Worm (Caenorhabditis elegans) whole organism, young adult: ENCODE measurements around the gene unc-33.

ENCODE experiments used
- ama-1 ChIP-seq, 3 experiments: fragments of 150-350 bp in 1 of 3; sonication (generic microtip) in 2 of 3; optimal IDR thresholded peaks; 2 replicates each; lab custom pipeline; 2014 to 2018; ENCODE audit warnings: missing biosample characterization in 2 of 3, missing genetic modification characterization in 2 of 3, missing genetic modification reagents in 2 of 3
- ceh-58 ChIP-seq: fragments of 200-800 bp; sonication (Bioruptor generic); IDR thresholded peaks from 2 replicates; pipeline ENCODE4 v1.3.6; 2022; ENCODE audit warnings: missing genetic modification characterization, missing compliant biosample characterization
- hmg-1.2 ChIP-seq: fragments of 200-800 bp; sonication (Bioruptor generic); IDR thresholded peaks from 2 replicates; pipeline ENCODE4 v1.3.6; 2022; ENCODE audit warnings: missing genetic modification reagents, missing genetic modification characterization, missing compliant biosample characterization
- lin-35 ChIP-seq, 3 experiments: fragments of 150-350 bp in 2 of 3; sonication (generic microtip) in 1 of 3; optimal IDR thresholded peaks; 2 replicates each; lab custom pipeline; 2014 to 2018; ENCODE audit warnings: missing biosample characterization in 3 of 3, missing genetic modification characterization in 3 of 3, missing genetic modification reagents in 3 of 3
- nfya-1 ChIP-seq: sonication (generic microtip); optimal IDR thresholded peaks from 2 replicates; lab custom pipeline; 2017; ENCODE audit warnings: antibody characterized with exemption, missing compliant biosample characterization, missing genetic modification characterization, borderline replicate concordance; ENCODE audit not compliant: insufficient read depth
- nhr-27 ChIP-seq: fragments of 200-800 bp; sonication (Bioruptor generic); optimal IDR thresholded peaks from 2 replicates; lab custom pipeline; 2018; ENCODE audit warnings: mild to moderate bottlenecking, missing genetic modification characterization, moderate library complexity, missing compliant biosample characterization
- nhr-90 ChIP-seq: sonication (generic microtip); optimal IDR thresholded peaks from 2 replicates; lab custom pipeline; 2016; ENCODE audit warnings: missing genotype, mild to moderate bottlenecking, missing genetic modification characterization, missing compliant biosample characterization
- pbrm-1 ChIP-seq: fragments of 200-800 bp; sonication (Bioruptor generic); IDR thresholded peaks from 2 replicates; pipeline ENCODE4 v1.3.6; 2022; ENCODE audit warnings: missing genetic modification reagents, missing genetic modification characterization, missing compliant biosample characterization
- pha-4 ChIP-seq: fragments of 150-350 bp; sonication (generic microtip); optimal IDR thresholded peaks from 2 replicates; lab custom pipeline; 2014; ENCODE audit warnings: missing biosample characterization, missing genetic modification reagents, missing genetic modification characterization
- rpc-1 ChIP-seq, 2 experiments: fragments of 150-350 bp in 1 of 2; sonication (generic microtip) in 1 of 2; optimal IDR thresholded peaks; 2 replicates each; lab custom pipeline; 2014 to 2018; ENCODE audit warnings: missing biosample characterization in 1 of 2, missing genetic modification characterization in 1 of 2, missing genetic modification reagents in 1 of 2, missing genotype in 1 of 2
- xnd-1 ChIP-seq: sonication (generic microtip); optimal IDR thresholded peaks from 2 replicates; lab custom pipeline; 2016; ENCODE audit warnings: missing genotype, missing genetic modification reagents, missing genetic modification characterization, missing compliant biosample characterization

ce11 chrIV:3515412-3516046 lies 1.2 kb upstream of the unc-33 start:
- TF ChIP-seq lin-35 (GFP tag; optimal IDR thresholded peaks at IDR 0.05; lab: Kevin White, UChicago) (no peak), ama-1 (optimal IDR thresholded peaks at IDR 0.05; lab: Kevin White, UChicago) (no peak), ama-1 (GFP tag; optimal IDR thresholded peaks at IDR 0.05; lab: Kevin White, UChicago) (no peak), nfya-1 (tag; lab: Kevin White, UChicago) (no peak), hmg-1.2 (GFP tag; lab: Robert Waterston, UW) (peak; percentile 71), xnd-1 (tag; lab: Kevin White, UChicago) (no peak), pha-4 (tag; lab: Kevin White, UChicago) (no peak), ceh-58 (no peak), rpc-1 (optimal IDR thresholded peaks at IDR 0.05; lab: Kevin White, UChicago) (no peak), rpc-1 (tag; optimal IDR thresholded peaks at IDR 0.05; lab: Kevin White, UChicago) (no peak), nhr-90 (tag; lab: Kevin White, UChicago) (no peak), pbrm-1 (no peak), nhr-27 (tag; lab: Kevin White, UChicago) (no peak)
